Worm (Caenorhabditis elegans) whole organism, L1 larva: Measurements from ENCODE around the gene F43G6.16.
A peak's percentile ranks its signal among the peaks of the same experiment; 100 is the strongest.

Experiments used
- C04F5.9 ChIP-seq: sonication (generic microtip); optimal IDR thresholded peaks from 2 replicates; lab custom pipeline; 2016; ENCODE audit warnings: missing genetic modification characterization, missing compliant biosample characterization
- C16A3.4 ChIP-seq: fragments of 150-350 bp; optimal IDR thresholded peaks from 2 replicates; lab custom pipeline; 2014; ENCODE audit warnings: missing biosample characterization, missing genetic modification characterization
- Y116A8C.19 ChIP-seq: sonication (generic microtip); optimal IDR thresholded peaks from 2 replicates; lab custom pipeline; 2016; ENCODE audit warnings: missing compliant biosample characterization, missing genetic modification characterization, borderline replicate concordance
- alr-1 ChIP-seq: fragments of 200-800 bp; sonication (Bioruptor generic); optimal IDR thresholded peaks from 2 replicates; lab custom pipeline; 2018; ENCODE audit warnings: borderline replicate concordance, mild to moderate bottlenecking, missing genetic modification characterization, missing compliant biosample characterization
- aly-2 ChIP-seq: fragments of 150-350 bp; optimal IDR thresholded peaks from 2 replicates; lab custom pipeline; 2014; ENCODE audit warnings: missing biosample characterization, missing genetic modification characterization
- ama-1 ChIP-seq: fragments of 150-350 bp; optimal IDR thresholded peaks from 2 replicates; lab custom pipeline; 2014
- blmp-1 ChIP-seq: fragments of 150-350 bp; optimal IDR thresholded peaks from 2 replicates; lab custom pipeline; 2014; ENCODE audit warnings: missing biosample characterization, missing genetic modification characterization
- ceh-63 ChIP-seq: fragments of 200-800 bp; sonication (Bioruptor generic); optimal IDR thresholded peaks from 2 replicates; lab custom pipeline; 2018; ENCODE audit warnings: mild to moderate bottlenecking, missing genetic modification characterization, missing compliant biosample characterization
- ceh-8 ChIP-seq: fragments of 200-800 bp; sonication (Bioruptor generic); optimal IDR thresholded peaks from 2 replicates; lab custom pipeline; 2018; ENCODE audit warnings: mild to moderate bottlenecking, missing genetic modification characterization, moderate library complexity, missing compliant biosample characterization
- ceh-82 ChIP-seq, 3 experiments: fragments of 150-350 bp in 1 of 3; sonication (generic microtip) in 2 of 3; optimal IDR thresholded peaks; 2 replicates each; lab custom pipeline; 2014 to 2017; ENCODE audit warnings: missing biosample characterization in 3 of 3, missing genetic modification characterization in 3 of 3
- ceh-88 ChIP-seq: fragments of 200-800 bp; sonication (Bioruptor generic); IDR thresholded peaks from 2 replicates; pipeline ENCODE4 v1.3.6; 2022; ENCODE audit warnings: missing genetic modification characterization, missing compliant biosample characterization
- dpl-1 ChIP-seq, 3 experiments: fragments of 150-350 bp in 2 of 3; sonication (generic microtip) in 1 of 3; optimal IDR thresholded peaks; 2 replicates each; lab custom pipeline; 2014 to 2017; ENCODE audit warnings: missing biosample characterization in 3 of 3, missing genetic modification characterization in 3 of 3, missing genetic modification reagents in 3 of 3
- dsc-1 ChIP-seq: sonication (generic microtip); optimal IDR thresholded peaks from 2 replicates; lab custom pipeline; 2016; ENCODE audit warnings: mild to moderate bottlenecking, missing genetic modification characterization, missing compliant biosample characterization
- egl-13 ChIP-seq: sonication (generic microtip); optimal IDR thresholded peaks from 2 replicates; lab custom pipeline; 2016; ENCODE audit warnings: missing genotype, missing genetic modification reagents, missing genetic modification characterization, missing compliant biosample characterization
- elt-3 ChIP-seq, 6 experiments: fragments of 150-350 bp in 1 of 6; sonication (generic microtip); optimal IDR thresholded peaks; 2 replicates each; lab custom pipeline; 2017 to 2018; ENCODE audit warnings: missing biosample characterization in 6 of 6, missing genetic modification characterization in 6 of 6, inconsistent platforms in 1 of 6
- ets-5 ChIP-seq: fragments of 200-800 bp; sonication (Bioruptor generic); IDR thresholded peaks from 2 replicates; pipeline ENCODE4 v1.3.6; 2022; ENCODE audit warnings: missing genetic modification characterization, missing compliant biosample characterization
- fkh-10 ChIP-seq: sonication (generic microtip); optimal IDR thresholded peaks from 2 replicates; lab custom pipeline; 2017; ENCODE audit warnings: missing biosample characterization, missing genetic modification reagents, missing genetic modification characterization
- fos-1 ChIP-seq: fragments of 150-350 bp; optimal IDR thresholded peaks from 2 replicates; lab custom pipeline; 2014; ENCODE audit warnings: missing biosample characterization, missing genetic modification characterization
- hlh-17 ChIP-seq: fragments of 200-800 bp; sonication (Bioruptor generic); optimal IDR thresholded peaks from 2 replicates; lab custom pipeline; 2018; ENCODE audit warnings: missing genetic modification characterization, mild to moderate bottlenecking, missing compliant biosample characterization, moderate library complexity, borderline replicate concordance
- hpl-2 ChIP-seq: fragments of 150-350 bp; optimal IDR thresholded peaks from 2 replicates; lab custom pipeline; 2014; ENCODE audit warnings: missing biosample characterization, missing genetic modification reagents, missing genetic modification characterization
- irx-1 ChIP-seq: sonication (generic microtip); optimal IDR thresholded peaks from 2 replicates; lab custom pipeline; 2016; ENCODE audit warnings: missing genetic modification characterization, missing compliant biosample characterization
- jun-1 ChIP-seq: fragments of 150-350 bp; optimal IDR thresholded peaks from 2 replicates; lab custom pipeline; 2014; ENCODE audit warnings: missing biosample characterization, missing genetic modification reagents, missing genetic modification characterization
- lin-39 ChIP-seq: fragments of 150-350 bp; optimal IDR thresholded peaks from 2 replicates; lab custom pipeline; 2014; ENCODE audit warnings: missing biosample characterization, missing genetic modification reagents, missing genetic modification characterization
- lir-3 ChIP-seq: sonication (generic microtip); optimal IDR thresholded peaks from 2 replicates; lab custom pipeline; 2016; ENCODE audit warnings: mild to moderate bottlenecking, missing genetic modification characterization, moderate library complexity, missing compliant biosample characterization; ENCODE audit not compliant: poor library complexity
- lsy-2 ChIP-seq, 2 experiments: fragments of 150-350 bp; optimal IDR thresholded peaks; 2 replicates each; lab custom pipeline; 2014; ENCODE audit warnings: missing biosample characterization in 2 of 2, missing genetic modification characterization in 2 of 2
- mab-9 ChIP-seq: fragments of 200-800 bp; sonication (Bioruptor generic); IDR thresholded peaks from 2 replicates; pipeline ENCODE4 v1.3.6; 2022; ENCODE audit warnings: missing genetic modification reagents, missing genetic modification characterization, missing compliant biosample characterization
- mdl-1 ChIP-seq, 2 experiments: fragments of 150-350 bp; optimal IDR thresholded peaks; 2 replicates each; lab custom pipeline; 2014 to 2017; ENCODE audit warnings: missing biosample characterization in 2 of 2, missing genetic modification characterization in 2 of 2, inconsistent platforms in 1 of 2
- mef-2 ChIP-seq: fragments of 150-350 bp; optimal IDR thresholded peaks from 2 replicates; lab custom pipeline; 2014; ENCODE audit warnings: missing biosample characterization, missing genetic modification characterization
- mep-1 ChIP-seq: fragments of 150-350 bp; optimal IDR thresholded peaks from 2 replicates; lab custom pipeline; 2014; ENCODE audit warnings: missing biosample characterization, missing genetic modification characterization
- nhr-12 ChIP-seq: sonication (generic microtip); optimal IDR thresholded peaks from 2 replicates; lab custom pipeline; 2017; ENCODE audit warnings: missing biosample characterization, missing genetic modification characterization
- nhr-20 ChIP-seq: sonication (generic microtip); optimal IDR thresholded peaks from 2 replicates; lab custom pipeline; 2016; ENCODE audit warnings: mild to moderate bottlenecking, missing genetic modification characterization, missing compliant biosample characterization
- nhr-237 ChIP-seq: fragments of 150-350 bp; optimal IDR thresholded peaks from 2 replicates; lab custom pipeline; 2014; ENCODE audit warnings: missing biosample characterization, missing genetic modification characterization
- nhr-28 ChIP-seq: fragments of 150-350 bp; optimal IDR thresholded peaks from 2 replicates; lab custom pipeline; 2014; ENCODE audit warnings: missing biosample characterization, missing genetic modification characterization
- nhr-47 ChIP-seq: sonication (generic microtip); optimal IDR thresholded peaks from 2 replicates; lab custom pipeline; 2016; ENCODE audit warnings: mild to moderate bottlenecking, missing genetic modification characterization, moderate library complexity, missing compliant biosample characterization
- nhr-76 ChIP-seq: sonication (generic microtip); optimal IDR thresholded peaks from 2 replicates; lab custom pipeline; 2017; ENCODE audit warnings: missing biosample characterization, missing genetic modification characterization
- nhr-77 ChIP-seq: fragments of 150-350 bp; optimal IDR thresholded peaks from 2 replicates; lab custom pipeline; 2014; ENCODE audit warnings: missing biosample characterization, missing genetic modification characterization
- nhr-84 ChIP-seq: sonication (generic microtip); optimal IDR thresholded peaks from 2 replicates; lab custom pipeline; 2017; ENCODE audit warnings: missing biosample characterization, missing genetic modification characterization
- nhr-85 ChIP-seq: sonication (generic microtip); peaks from one replicate; lab custom pipeline; 2016; ENCODE audit warnings: missing genetic modification characterization, inconsistent platforms, missing compliant biosample characterization
- nhr-90 ChIP-seq: sonication (generic microtip); optimal IDR thresholded peaks from 2 replicates; lab custom pipeline; 2016; ENCODE audit warnings: mild to moderate bottlenecking, missing genetic modification characterization, missing compliant biosample characterization; ENCODE audit not compliant: poor library complexity
- pax-3 ChIP-seq: fragments of 200-800 bp; sonication (Bioruptor generic); optimal IDR thresholded peaks from 2 replicates; lab custom pipeline; 2018; ENCODE audit warnings: mild to moderate bottlenecking, missing genetic modification characterization, moderate library complexity, missing compliant biosample characterization
- rnt-1 ChIP-seq: sonication (generic microtip); optimal IDR thresholded peaks from 2 replicates; lab custom pipeline; 2016; ENCODE audit warnings: mild to moderate bottlenecking, missing genetic modification characterization, moderate library complexity, missing compliant biosample characterization
- skn-1 ChIP-seq: fragments of 150-350 bp; optimal IDR thresholded peaks from 2 replicates; lab custom pipeline; 2014; ENCODE audit warnings: missing biosample characterization, missing genetic modification characterization
- snu-23 ChIP-seq: sonication (generic microtip); optimal IDR thresholded peaks from 2 replicates; lab custom pipeline; 2016; ENCODE audit warnings: missing genetic modification characterization, missing compliant biosample characterization
- sptf-1 ChIP-seq: fragments of 150-350 bp; optimal IDR thresholded peaks from 2 replicates; lab custom pipeline; 2014; ENCODE audit warnings: missing biosample characterization, missing genetic modification characterization
- sup-37 ChIP-seq: fragments of 200-800 bp; sonication (Bioruptor generic); optimal IDR thresholded peaks from 2 replicates; lab custom pipeline; 2018; ENCODE audit warnings: mild to moderate bottlenecking, missing genetic modification characterization, missing compliant biosample characterization
- swsn-7 ChIP-seq: sonication (generic microtip); optimal IDR thresholded peaks from 2 replicates; lab custom pipeline; 2016; ENCODE audit warnings: missing genetic modification characterization, missing compliant biosample characterization
- tlp-1 ChIP-seq: fragments of 150-350 bp; optimal IDR thresholded peaks from 2 replicates; lab custom pipeline; 2014; ENCODE audit warnings: missing biosample characterization, missing genetic modification characterization
- unc-130 ChIP-seq: fragments of 150-350 bp; optimal IDR thresholded peaks from 2 replicates; lab custom pipeline; 2017; ENCODE audit warnings: missing biosample characterization, missing genetic modification characterization, inconsistent platforms
- unc-62 ChIP-seq: fragments of 150-350 bp; optimal IDR thresholded peaks from 2 replicates; lab custom pipeline; 2014; ENCODE audit warnings: missing biosample characterization, missing genetic modification reagents, missing genetic modification characterization
- vab-15 ChIP-seq: sonication (generic microtip); optimal IDR thresholded peaks from 2 replicates; lab custom pipeline; 2017; ENCODE audit warnings: missing genotype, mild to moderate bottlenecking, missing genetic modification characterization, missing compliant biosample characterization
- xbp-1 ChIP-seq: sonication (generic microtip); optimal IDR thresholded peaks from 2 replicates; lab custom pipeline; 2016; ENCODE audit warnings: missing genetic modification characterization, missing compliant biosample characterization
- zip-4 ChIP-seq: fragments of 200-800 bp; sonication (Bioruptor generic); optimal IDR thresholded peaks from 2 replicates; lab custom pipeline; 2018; ENCODE audit warnings: mild to moderate bottlenecking, missing genetic modification characterization, moderate library complexity, missing compliant biosample characterization
- ztf-11 ChIP-seq, 2 experiments: sonication (generic microtip); optimal IDR thresholded peaks; 2 replicates each; lab custom pipeline; 2016 to 2017; ENCODE audit warnings: missing genetic modification characterization in 2 of 2, missing biosample characterization in 1 of 2, missing compliant biosample characterization in 1 of 2

The F43G6.16 gene

DNA sequence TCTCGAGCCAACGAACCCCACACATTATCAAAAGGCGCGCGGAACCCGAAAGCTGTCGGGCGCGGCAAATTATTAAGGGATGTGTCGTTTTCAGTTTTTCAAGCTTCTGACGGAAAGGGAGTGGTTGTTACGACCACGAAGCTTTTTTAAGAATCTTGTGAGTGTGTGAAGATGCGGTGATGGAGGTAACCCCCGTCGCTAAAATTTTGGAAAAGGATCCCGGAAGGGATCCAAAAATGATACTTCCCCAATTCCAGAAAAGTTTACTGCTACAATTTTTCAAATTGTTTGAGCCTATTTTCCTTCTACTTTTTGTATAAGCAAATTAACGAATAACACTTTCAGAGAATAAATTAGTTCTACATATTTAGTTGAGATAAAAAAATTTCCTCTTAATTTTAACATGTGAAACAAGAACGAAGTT is 25.7 kb downstream of the F43G6.16 start (continued):
- TF ChIP-seq hpl-2 (GFP tag; lab: Kevin White, UChicago) (no peak), blmp-1 (no peak), nhr-28 (tag; lab: Kevin White, UChicago) (no peak), ceh-82 (tag; optimal IDR thresholded peaks at IDR 0.05; lab: Kevin White, UChicago) (no peak), elt-3 (tag; optimal IDR thresholded peaks at IDR 0.05; lab: Kevin White, UChicago) (peak in 1 of 6 experiments; percentile 73), xbp-1 (tag; lab: Kevin White, UChicago) (peak; percentile 14), zip-4 (no peak), mep-1 (peak; percentile 98), nhr-77 (tag; lab: Kevin White, UChicago) (no peak), ets-5 (GFP tag; lab: Robert Waterston, UW) (no peak), mab-9 (GFP tag; lab: Robert Waterston, UW) (peak; percentile 84), fos-1 (tag; lab: Kevin White, UChicago) (no peak), nhr-84 (tag; lab: Kevin White, UChicago) (no peak), ztf-11 (tag; optimal IDR thresholded peaks at IDR 0.05; lab: Kevin White, UChicago) (peak in 1 of 2 experiments; percentile 26), lin-39 (tag; lab: Kevin White, UChicago) (no peak), mef-2 (tag; lab: Kevin White, UChicago) (peak; percentile 46), ceh-88 (GFP tag; lab: Robert Waterston, UW) (no peak; the same call in 1 of the 2 replicates), mdl-1 (tag; optimal IDR thresholded peaks at IDR 0.05; lab: Kevin White, UChicago) (peak in 1 of 2 experiments; percentile 4), fkh-10 (GFP tag; lab: Kevin White, UChicago) (no peak), jun-1 (tag; lab: Kevin White, UChicago) (no peak), irx-1 (tag; lab: Kevin White, UChicago) (no peak), alr-1 (tag; lab: Kevin White, UChicago) (no peak), vab-15 (no peak), egl-13 (tag; lab: Kevin White, UChicago) (peak; percentile 47), hlh-17 (GFP tag; lab: Kevin White, UChicago) (no peak), swsn-7 (tag; lab: Kevin White, UChicago) (peak; percentile 35), nhr-76 (tag; lab: Kevin White, UChicago) (no peak), pax-3 (peak; percentile 22), unc-62 (GFP tag; lab: Kevin White, UChicago) (no peak), skn-1 (tag; lab: Kevin White, UChicago) (peak; percentile 91), ama-1 (lab: Kevin White, UChicago) (peak; percentile 98), nhr-47 (peak; percentile 10), C16A3.4 (tag; lab: Kevin White, UChicago) (no peak), rnt-1 (tag; lab: Kevin White, UChicago) (peak; percentile 40), nhr-85 (tag; lab: Kevin White, UChicago) (peak; percentile 77), dpl-1 (GFP tag; optimal IDR thresholded peaks at IDR 0.05; lab: Kevin White, UChicago) (peak in 2 of 3 experiments; percentile 39 to 58), nhr-20 (peak; percentile 44), ceh-8 (GFP tag; lab: Kevin White, UChicago) (no peak), lsy-2 (tag; optimal IDR thresholded peaks at IDR 0.05; lab: Kevin White, UChicago) (peak in 1 of 2 experiments; percentile 86), ceh-63 (GFP tag; lab: Kevin White, UChicago) (no peak), tlp-1 (no peak), aly-2 (tag; lab: Kevin White, UChicago) (peak; percentile 100), unc-130 (no peak), nhr-237 (tag; lab: Kevin White, UChicago) (no peak), C04F5.9 (no peak), nhr-90 (peak; percentile 3), lir-3 (no peak), snu-23 (GFP tag; lab: Kevin White, UChicago) (peak; percentile 66), sptf-1 (tag; lab: Kevin White, UChicago) (no peak), dsc-1 (tag; lab: Kevin White, UChicago) (peak; percentile 33), Y116A8C.19 (tag; lab: Kevin White, UChicago) (no peak), sup-37 (GFP tag; lab: Kevin White, UChicago) (no peak), nhr-12 (tag; lab: Kevin White, UChicago) (no peak)
